1 fruit fly cellular context compared by ENCODE assay signal in the genomic region with DNA sequence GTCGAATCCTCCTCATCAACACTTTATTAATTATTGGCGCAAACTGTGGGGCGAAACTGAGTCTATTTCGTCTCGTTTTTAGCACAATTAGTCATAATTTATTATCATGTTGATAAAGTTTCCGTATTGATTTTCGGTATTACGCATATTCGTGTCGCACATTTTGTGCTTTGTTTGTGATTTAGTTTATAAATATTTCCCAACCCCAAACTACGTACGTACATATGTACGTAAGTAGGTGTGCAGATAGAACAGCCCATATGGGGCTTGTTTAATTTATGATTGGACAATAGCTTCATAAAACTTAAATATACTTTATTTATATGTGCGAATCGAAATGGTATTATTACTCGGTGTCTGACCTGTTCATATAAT.
TF ChIP-seq lines count a peak whose summit lies in the region.

No protein-coding gene starts in this region.

TF ChIP-seq in whole organism, embryonic, 481 proteins besides CTCF, POLR2A, EP300 and RAD21 (continued from another document and continues in another):
- TF ChIP-seq B-H2 (GFP tag; optimal IDR thresholded peaks at IDR 0.05; lab: Kevin White, UChicago) (no peak), Jarid2 (GFP tag; optimal IDR thresholded peaks at IDR 0.05; lab: Kevin White, UChicago) (no peak), CG7928 (GFP tag; optimal IDR thresholded peaks at IDR 0.05; lab: Kevin White, UChicago) (peak; percentile 20), Trl (optimal IDR thresholded peaks at IDR 0.05; lab: Kevin White, UChicago) (no peak), Trl (GFP tag; optimal IDR thresholded peaks at IDR 0.05; lab: Kevin White, UChicago) (no peak), nom (GFP tag; optimal IDR thresholded peaks at IDR 0.05; lab: Kevin White, UChicago) (no peak), CG9932 (GFP tag; IDR thresholded peaks at IDR 0.05; lab: Robert Waterston, UW) (peak; percentile 32; the same call in 1 of the 2 replicates), CG32767 (GFP tag; IDR thresholded peaks at IDR 0.05; lab: Robert Waterston, UW) (no peak), mirr (GFP tag; optimal IDR thresholded peaks at IDR 0.05; lab: Kevin White, UChicago) (peak; percentile 68), Max (GFP tag; optimal IDR thresholded peaks at IDR 0.05; lab: Kevin White, UChicago) (no peak), CG34224 (GFP tag; IDR thresholded peaks at IDR 0.05; lab: Robert Waterston, UW; ENCODE audit: partially characterized antibody) (no peak), pros (GFP tag; optimal IDR thresholded peaks at IDR 0.05; lab: Kevin White, UChicago) (no peak), D19A (tag; optimal IDR thresholded peaks at IDR 0.05; lab: Kevin White, UChicago) (no peak), CG34376 (GFP tag; optimal IDR thresholded peaks at IDR 0.05; lab: Kevin White, UChicago) (no peak), Dll (GFP tag; IDR thresholded peaks at IDR 0.05; lab: Robert Waterston, UW; ENCODE audit: partially characterized antibody) (no peak), CG9727 (GFP tag; optimal IDR thresholded peaks at IDR 0.05; lab: Kevin White, UChicago) (no peak), lola (GFP tag; optimal IDR thresholded peaks at IDR 0.05; lab: Kevin White, UChicago) (no peak), caup (GFP tag; optimal IDR thresholded peaks at IDR 0.05; lab: Kevin White, UChicago; ENCODE audit: severe bottlenecking) (peak; percentile 31), bowl (GFP tag; IDR thresholded peaks at IDR 0.05; lab: Robert Waterston, UW) (no peak), CG3281 (GFP tag; optimal IDR thresholded peaks at IDR 0.05; lab: Kevin White, UChicago) (no peak), btn (GFP tag; optimal IDR thresholded peaks at IDR 0.05; lab: Kevin White, UChicago) (no peak), hb (GFP tag; IDR thresholded peaks at IDR 0.05; lab: Robert Waterston, UW; ENCODE audit: partially characterized antibody) (no peak), CG13123 (GFP tag; optimal IDR thresholded peaks at IDR 0.05; lab: Kevin White, UChicago) (no peak), Dp (GFP tag; optimal IDR thresholded peaks at IDR 0.05; lab: Kevin White, UChicago) (no peak), ara (GFP tag; IDR thresholded peaks at IDR 0.05; lab: Robert Waterston, UW) (no peak), CG18262 (tag; optimal IDR thresholded peaks at IDR 0.05; lab: Kevin White, UChicago) (no peak), CG2202 (tag; optimal IDR thresholded peaks at IDR 0.05; lab: Kevin White, UChicago) (no peak), CG2199 (GFP tag; IDR thresholded peaks at IDR 0.05; lab: Robert Waterston, UW) (no peak), Xbp1 (GFP tag; optimal IDR thresholded peaks at IDR 0.05; lab: Kevin White, UChicago) (no peak), CG4360 (GFP tag; IDR thresholded peaks at IDR 0.05; lab: Robert Waterston, UW) (no peak), fd64A (GFP tag; optimal IDR thresholded peaks at IDR 0.05; lab: Kevin White, UChicago) (no peak), CG8924 (tag; optimal IDR thresholded peaks at IDR 0.05; lab: Kevin White, UChicago) (no peak), Hr39 (optimal IDR thresholded peaks at IDR 0.05; lab: Kevin White, UChicago) (no peak), kay (GFP tag; optimal IDR thresholded peaks at IDR 0.05; lab: Kevin White, UChicago) (no peak), GATAe (GFP tag; conservative IDR thresholded peaks at IDR 0.05; lab: Robert Waterston, UW) (no peak), CG11504 (tag; optimal IDR thresholded peaks at IDR 0.05; lab: Kevin White, UChicago) (no peak), CG9215 (GFP tag; IDR thresholded peaks at IDR 0.05; lab: Robert Waterston, UW) (no peak), otp (GFP tag; IDR thresholded peaks at IDR 0.05; lab: Robert Waterston, UW) (no peak; the same call in 2 of the 3 replicates), CG8089 (GFP tag; optimal IDR thresholded peaks at IDR 0.05; lab: Kevin White, UChicago) (no peak), eyg (GFP tag; optimal IDR thresholded peaks at IDR 0.05; lab: Kevin White, UChicago) (no peak), CG32532 (GFP tag; IDR thresholded peaks at IDR 0.05; lab: Robert Waterston, UW) (no peak), fru (optimal IDR thresholded peaks at IDR 0.05; lab: Kevin White, UChicago) (no peak), CG3407 (GFP tag; optimal IDR thresholded peaks at IDR 0.05; lab: Kevin White, UChicago) (no peak), CG8944 (GFP tag; optimal IDR thresholded peaks at IDR 0.05; lab: Kevin White, UChicago) (no peak), Sox102F (GFP tag; optimal IDR thresholded peaks at IDR 0.05; lab: Kevin White, UChicago) (no peak), CG12236 (GFP tag; optimal IDR thresholded peaks at IDR 0.05; lab: Kevin White, UChicago) (no peak), pho (GFP tag; optimal IDR thresholded peaks at IDR 0.05; lab: Kevin White, UChicago) (peak; percentile 3), chif (GFP tag; optimal IDR thresholded peaks at IDR 0.05; lab: Kevin White, UChicago) (no peak), pan (optimal IDR thresholded peaks at IDR 0.05; lab: Kevin White, UChicago) (no peak), pan (GFP tag; optimal IDR thresholded peaks at IDR 0.05 in 1 of 2, IDR thresholded peaks at IDR 0.05 in 1 of 2) (peak in 1 of 2 experiments; percentile 52), Rfx (GFP tag; IDR thresholded peaks at IDR 0.05; lab: Robert Waterston, UW) (peak; percentile 29; the same call in 1 of the 2 replicates), pfk (GFP tag; optimal IDR thresholded peaks at IDR 0.05; lab: Kevin White, UChicago) (no peak), CG3163 (GFP tag; optimal IDR thresholded peaks at IDR 0.05; lab: Kevin White, UChicago) (no peak), Hand (GFP tag; optimal IDR thresholded peaks at IDR 0.05; lab: Kevin White, UChicago) (no peak), maf-S (GFP tag; optimal IDR thresholded peaks at IDR 0.05; lab: Kevin White, UChicago) (no peak), trh (GFP tag; optimal IDR thresholded peaks at IDR 0.05; lab: Kevin White, UChicago) (no peak), peb (GFP tag; IDR thresholded peaks at IDR 0.05; lab: Robert Waterston, UW) (no peak), Awh (GFP tag; IDR thresholded peaks at IDR 0.05; lab: Robert Waterston, UW) (no peak), CG6689 (GFP tag; IDR thresholded peaks at IDR 0.05; lab: Robert Waterston, UW) (no peak), unc-4 (GFP tag; IDR thresholded peaks at IDR 0.05; lab: Robert Waterston, UW; ENCODE audit: partially characterized antibody) (no peak), Hey (tag; optimal IDR thresholded peaks at IDR 0.05; lab: Kevin White, UChicago) (no peak), z (GFP tag; IDR thresholded peaks at IDR 0.05; lab: Robert Waterston, UW) (no peak), CG14014 (GFP tag; IDR thresholded peaks at IDR 0.05; lab: Robert Waterston, UW) (peak; percentile 17; the same call in 1 of the 2 replicates), CG17328 (GFP tag; IDR thresholded peaks at IDR 0.05; lab: Robert Waterston, UW) (no peak; the same call in 1 of the 2 replicates), lov (optimal IDR thresholded peaks at IDR 0.05; lab: Kevin White, UChicago) (no peak), lov (GFP tag; IDR thresholded peaks at IDR 0.05; lab: Robert Waterston, UW) (no peak), BtbVII (GFP tag; optimal IDR thresholded peaks at IDR 0.05; lab: Kevin White, UChicago) (peak; percentile 23), slp2 (GFP tag; optimal IDR thresholded peaks at IDR 0.05; lab: Kevin White, UChicago) (no peak), Bteb2 (GFP tag; optimal IDR thresholded peaks at IDR 0.05; lab: Kevin White, UChicago) (no peak), CG2889 (GFP tag; IDR thresholded peaks at IDR 0.05; lab: Robert Waterston, UW) (no peak), lmd (GFP tag; IDR thresholded peaks at IDR 0.05; lab: Robert Waterston, UW) (no peak), prd (optimal IDR thresholded peaks at IDR 0.05; lab: Kevin White, UChicago) (no peak), prd (GFP tag; IDR thresholded peaks at IDR 0.05; lab: Robert Waterston, UW) (0 out of 3 replicates have a peak, but pooled peaks have one; percentile 1), CG3995 (GFP tag; optimal IDR thresholded peaks at IDR 0.05; lab: Kevin White, UChicago) (no peak), H2.0 (GFP tag; IDR thresholded peaks at IDR 0.05; lab: Robert Waterston, UW) (no peak), Rx (GFP tag; IDR thresholded peaks at IDR 0.05; lab: Robert Waterston, UW) (no peak), CG17359 (tag; optimal IDR thresholded peaks at IDR 0.05; lab: Kevin White, UChicago) (no peak), ato (GFP tag; IDR thresholded peaks at IDR 0.05; lab: Robert Waterston, UW; ENCODE audit: partially characterized antibody) (no peak), phol (tag; optimal IDR thresholded peaks at IDR 0.05; lab: Kevin White, UChicago) (no peak), Fer3 (tag; optimal IDR thresholded peaks at IDR 0.05; lab: Kevin White, UChicago) (peak; percentile 41), dm (GFP tag; optimal IDR thresholded peaks at IDR 0.05; lab: Kevin White, UChicago) (no peak), Taf1 (GFP tag; IDR thresholded peaks at IDR 0.05; lab: Robert Waterston, UW) (no peak), gsb (GFP tag; IDR thresholded peaks at IDR 0.05; lab: Robert Waterston, UW) (peak; percentile 24; the same call in 1 of the 2 replicates), CG1602 (GFP tag; optimal IDR thresholded peaks at IDR 0.05; lab: Kevin White, UChicago) (no peak), CG16863 (GFP tag; optimal IDR thresholded peaks at IDR 0.05; lab: Kevin White, UChicago) (no peak), CG10366 (GFP tag; IDR thresholded peaks at IDR 0.05; lab: Robert Waterston, UW) (no peak), zen (tag; optimal IDR thresholded peaks at IDR 0.05; lab: Kevin White, UChicago) (no peak), CG31388 (GFP tag; optimal IDR thresholded peaks at IDR 0.05; lab: Kevin White, UChicago) (no peak), cato (GFP tag; optimal IDR thresholded peaks at IDR 0.05; lab: Kevin White, UChicago; ENCODE audit: borderline replicate concordance) (no peak), bsh (GFP tag; optimal IDR thresholded peaks at IDR 0.05; lab: Kevin White, UChicago) (no peak), CG11093 (GFP tag; IDR thresholded peaks at IDR 0.05; lab: Robert Waterston, UW) (peak; percentile 17; the same call in 1 of the 3 replicates), trem (tag; optimal IDR thresholded peaks at IDR 0.05; lab: Kevin White, UChicago) (no peak), CG4854 (GFP tag; optimal IDR thresholded peaks at IDR 0.05; lab: Kevin White, UChicago) (no peak), grau (tag; optimal IDR thresholded peaks at IDR 0.05; lab: Kevin White, UChicago) (no peak), CG3726 (GFP tag; IDR thresholded peaks at IDR 0.05; lab: Robert Waterston, UW) (no peak), chinmo (GFP tag; IDR thresholded peaks at IDR 0.05; lab: Robert Waterston, UW; ENCODE audit: partially characterized antibody) (0 out of 4 replicates have a peak, but pooled peaks have one; percentile 4), schlank (tag; optimal IDR thresholded peaks at IDR 0.05; lab: Kevin White, UChicago) (no peak), Mrtf (GFP tag; IDR thresholded peaks at IDR 0.05; lab: Robert Waterston, UW) (no peak), CG17568 (GFP tag; optimal IDR thresholded peaks at IDR 0.05; lab: Kevin White, UChicago) (no peak), pzg (GFP tag; optimal IDR thresholded peaks at IDR 0.05; lab: Kevin White, UChicago) (no peak), Myb (GFP tag; optimal IDR thresholded peaks at IDR 0.05; lab: Kevin White, UChicago) (no peak), CG4730 (GFP tag; IDR thresholded peaks at IDR 0.05; lab: Robert Waterston, UW) (no peak), HmgD (GFP tag; optimal IDR thresholded peaks at IDR 0.05; lab: Kevin White, UChicago) (no peak), CG12299 (tag; optimal IDR thresholded peaks at IDR 0.05; lab: Kevin White, UChicago) (no peak), CG15601 (tag; optimal IDR thresholded peaks at IDR 0.05; lab: Kevin White, UChicago) (no peak), sd (tag; optimal IDR thresholded peaks at IDR 0.05; lab: Kevin White, UChicago) (no peak), E2f2 (GFP tag; IDR thresholded peaks at IDR 0.05; lab: Robert Waterston, UW) (no peak), gcm (GFP tag; optimal IDR thresholded peaks at IDR 0.05; lab: Kevin White, UChicago) (no peak), sim (GFP tag; IDR thresholded peaks at IDR 0.05; lab: Robert Waterston, UW) (no peak), pum (GFP tag; optimal IDR thresholded peaks at IDR 0.05; lab: Kevin White, UChicago) (no peak), Doc2 (GFP tag; IDR thresholded peaks at IDR 0.05; lab: Robert Waterston, UW) (no peak), her (GFP tag; optimal IDR thresholded peaks at IDR 0.05; lab: Kevin White, UChicago) (no peak), CG31365 (tag; optimal IDR thresholded peaks at IDR 0.05; lab: Kevin White, UChicago) (peak; percentile 20), Mad (GFP tag; optimal IDR thresholded peaks at IDR 0.05; lab: Kevin White, UChicago) (no peak), CG18599 (GFP tag; optimal IDR thresholded peaks at IDR 0.05; lab: Kevin White, UChicago) (peak; percentile 19), wdn (GFP tag; IDR thresholded peaks at IDR 0.05; lab: Robert Waterston, UW) (0 out of 2 replicates have a peak, but pooled peaks have one; percentile 31), oc (tag; optimal IDR thresholded peaks at IDR 0.05; lab: Kevin White, UChicago) (no peak), odd (GFP tag; optimal IDR thresholded peaks at IDR 0.05; lab: Kevin White, UChicago) (no peak), CG18619 (GFP tag; optimal IDR thresholded peaks at IDR 0.05; lab: Kevin White, UChicago) (no peak), pita (GFP tag; optimal IDR thresholded peaks at IDR 0.05; lab: Kevin White, UChicago) (no peak), CG17385 (GFP tag; optimal IDR thresholded peaks at IDR 0.05; lab: Kevin White, UChicago) (no peak), E2f1 (GFP tag; IDR thresholded peaks at IDR 0.05; lab: Robert Waterston, UW) (no peak; the same call in 1 of the 2 replicates), ken (GFP tag; IDR thresholded peaks at IDR 0.05; lab: Robert Waterston, UW) (no peak), dan (GFP tag; IDR thresholded peaks at IDR 0.05; lab: Robert Waterston, UW) (no peak), CG6175 (GFP tag; IDR thresholded peaks at IDR 0.05; lab: Robert Waterston, UW) (no peak), lbe (GFP tag; optimal IDR thresholded peaks at IDR 0.05; lab: Kevin White, UChicago) (no peak), CG30403 (GFP tag; optimal IDR thresholded peaks at IDR 0.05; lab: Kevin White, UChicago) (no peak), Nf-YC (tag; optimal IDR thresholded peaks at IDR 0.05; lab: Kevin White, UChicago) (no peak), CG15269 (tag; optimal IDR thresholded peaks at IDR 0.05; lab: Kevin White, UChicago) (no peak), CG8290 (GFP tag; optimal IDR thresholded peaks at IDR 0.05; lab: Kevin White, UChicago) (no peak), CG8290 (tag; optimal IDR thresholded peaks at IDR 0.05; lab: Kevin White, UChicago) (peak in 1 of 2 experiments; percentile 66), CG12744 (GFP tag; optimal IDR thresholded peaks at IDR 0.05; lab: Kevin White, UChicago) (no peak), CG17361 (GFP tag; IDR thresholded peaks at IDR 0.05; lab: Robert Waterston, UW) (0 out of 3 replicates have a peak, but pooled peaks have one; percentile 0)
